Comparison of ENCODE assay signal across 1 fruit fly cellular context in genomic region chr3L:18142969-18143368, dm6.
TF ChIP-seq lines count a peak whose summit lies in the region.

No protein-coding gene starts in this region.

TF ChIP-seq in whole organism, embryonic, 481 proteins besides CTCF, POLR2A, EP300 and RAD21 (continued from another document):
- TF ChIP-seq CG13775 (GFP tag; optimal IDR thresholded peaks at IDR 0.05; lab: Kevin White, UChicago) = no peak
- no peak for TF ChIP-seq CG3726 (GFP tag; IDR thresholded peaks at IDR 0.05; lab: Robert Waterston, UW)
- TF ChIP-seq CG3995 (GFP tag; optimal IDR thresholded peaks at IDR 0.05; lab: Kevin White, UChicago) = no peak
- 0 out of 3 replicates have a peak, but pooled peaks have one; percentile 13 for TF ChIP-seq zfh1 (GFP tag; IDR thresholded peaks at IDR 0.05; lab: Robert Waterston, UW)
- TF ChIP-seq esg (GFP tag; conservative IDR thresholded peaks at IDR 0.05; lab: Robert Waterston, UW) = no peak
- peak; percentile 29 for TF ChIP-seq Blimp-1 (GFP tag; optimal IDR thresholded peaks at IDR 0.05; lab: Kevin White, UChicago)
- no peak for TF ChIP-seq CG17186 (GFP tag; optimal IDR thresholded peaks at IDR 0.05; lab: Kevin White, UChicago)
- peak; percentile 42 for TF ChIP-seq lab (GFP tag; optimal IDR thresholded peaks at IDR 0.05; lab: Kevin White, UChicago)
- peak; percentile 1 for TF ChIP-seq CG10209 (GFP tag; optimal IDR thresholded peaks at IDR 0.05; lab: Kevin White, UChicago)
- no peak for TF ChIP-seq CG8281 (tag; optimal IDR thresholded peaks at IDR 0.05; lab: Kevin White, UChicago)
- no peak for TF ChIP-seq grn (GFP tag; optimal IDR thresholded peaks at IDR 0.05; lab: Kevin White, UChicago)
- no peak for TF ChIP-seq CG17829 (tag; optimal IDR thresholded peaks at IDR 0.05; lab: Kevin White, UChicago)
- TF ChIP-seq ac (GFP tag; optimal IDR thresholded peaks at IDR 0.05; lab: Kevin White, UChicago) = no peak
- no peak for TF ChIP-seq CG7963 (GFP tag; IDR thresholded peaks at IDR 0.05; lab: Robert Waterston, UW; ENCODE audit: partially characterized antibody)
- TF ChIP-seq tll (GFP tag; optimal IDR thresholded peaks at IDR 0.05; lab: Kevin White, UChicago) = no peak
- TF ChIP-seq caup (GFP tag; optimal IDR thresholded peaks at IDR 0.05; lab: Kevin White, UChicago; ENCODE audit: severe bottlenecking) = peak; percentile 31
- TF ChIP-seq CG6272 (GFP tag; IDR thresholded peaks at IDR 0.05; lab: Robert Waterston, UW) = no peak
- peak; percentile 7 for TF ChIP-seq PHDP (tag; optimal IDR thresholded peaks at IDR 0.05; lab: Kevin White, UChicago)
- no peak for TF ChIP-seq CG8924 (tag; optimal IDR thresholded peaks at IDR 0.05; lab: Kevin White, UChicago)
- TF ChIP-seq dmrt99B (tag; optimal IDR thresholded peaks at IDR 0.05; lab: Kevin White, UChicago) = peak; percentile 10
- no peak for TF ChIP-seq sim (GFP tag; IDR thresholded peaks at IDR 0.05; lab: Robert Waterston, UW)
- TF ChIP-seq CG2120 (GFP tag; optimal IDR thresholded peaks at IDR 0.05; lab: Kevin White, UChicago) = no peak
- TF ChIP-seq CG5245 (GFP tag; optimal IDR thresholded peaks at IDR 0.05; lab: Kevin White, UChicago) = no peak
- TF ChIP-seq exex (tag; optimal IDR thresholded peaks at IDR 0.05; lab: Kevin White, UChicago) = no peak
- TF ChIP-seq sisA (GFP tag; IDR thresholded peaks at IDR 0.05; lab: Robert Waterston, UW) = no peak
- no peak for TF ChIP-seq gro (GFP tag; optimal IDR thresholded peaks at IDR 0.05; lab: Kevin White, UChicago)
- TF ChIP-seq Hmr (GFP tag; optimal IDR thresholded peaks at IDR 0.05; lab: Kevin White, UChicago) = peak; percentile 10
- no peak for TF ChIP-seq twi (tag; optimal IDR thresholded peaks at IDR 0.05; lab: Kevin White, UChicago)
- TF ChIP-seq CG6813 (GFP tag; optimal IDR thresholded peaks at IDR 0.05; lab: Kevin White, UChicago) = peak; percentile 23
- no peak for TF ChIP-seq CG7271 (tag; optimal IDR thresholded peaks at IDR 0.05; lab: Kevin White, UChicago)
- no peak for TF ChIP-seq ewg (GFP tag; optimal IDR thresholded peaks at IDR 0.05; lab: Kevin White, UChicago)
TF ChIP-seq in whole organism, embryonic: peak in this region for 18.
